Fruit fly (Drosophila melanogaster): ENCODE measurements around the gene CG12662.

The CG12662 gene

dm6 chrX:8974203-8974602 is 10.0 kb downstream of the CG12662 start, which contains the start of gene CG10962 (continued):
- peak; percentile 87 for TF ChIP-seq OdsH (GFP tag; optimal IDR thresholded peaks at IDR 0.05)
- TF ChIP-seq h (GFP tag; optimal IDR thresholded peaks at IDR 0.05), result peak; percentile 91
- peak; percentile 79 for TF ChIP-seq CG9705 (GFP tag; optimal IDR thresholded peaks at IDR 0.05)
- TF ChIP-seq sv (GFP tag; optimal IDR thresholded peaks at IDR 0.05), result peak; percentile 44
- peak; percentile 91 for TF ChIP-seq rgr (GFP tag; optimal IDR thresholded peaks at IDR 0.05)
- TF ChIP-seq dmrt93B (GFP tag; optimal IDR thresholded peaks at IDR 0.05), result peak; percentile 72

dm6 chrX:8973136-8973535 is 11.1 kb downstream of the CG12662 start:
- peak; percentile 43 for TF ChIP-seq rgr (GFP tag; optimal IDR thresholded peaks at IDR 0.05)
- peak; percentile 34 for TF ChIP-seq psq (GFP tag; optimal IDR thresholded peaks at IDR 0.05)
- TF ChIP-seq Abd-B (GFP tag; optimal IDR thresholded peaks at IDR 0.05), result no peak
- TF ChIP-seq OdsH (GFP tag; optimal IDR thresholded peaks at IDR 0.05), result peak; percentile 33
- TF ChIP-seq Sp1 (GFP tag; optimal IDR thresholded peaks at IDR 0.05), result peak; percentile 9
- TF ChIP-seq br (GFP tag; optimal IDR thresholded peaks at IDR 0.05), result peak; percentile 22
- TF ChIP-seq foxo (GFP tag; optimal IDR thresholded peaks at IDR 0.05), result peak in 1 of 2 experiments; percentile 56
- TF ChIP-seq sage (GFP tag; optimal IDR thresholded peaks at IDR 0.05), result no peak
- no peak for TF ChIP-seq CG9705 (GFP tag; optimal IDR thresholded peaks at IDR 0.05)
- TF ChIP-seq h (GFP tag; optimal IDR thresholded peaks at IDR 0.05), result peak; percentile 51
- peak; percentile 39 for TF ChIP-seq ey (GFP tag; optimal IDR thresholded peaks at IDR 0.05)
- TF ChIP-seq HLH106 (tag; optimal IDR thresholded peaks at IDR 0.05), result peak; percentile 56
- peak; percentile 63 for TF ChIP-seq fru (GFP tag; optimal IDR thresholded peaks at IDR 0.05)

- no peak for TF ChIP-seq tai (GFP tag; optimal IDR thresholded peaks at IDR 0.05)
- TF ChIP-seq Dfd (GFP tag; optimal IDR thresholded peaks at IDR 0.05), result peak; percentile 33
These were observed 26.0 kb downstream of the CG12662 start for dm6 chrX:8958261-8958660.

All from whole organism, wandering third instar larva.